Fruit fly (Drosophila melanogaster) whole organism, embryonic: ENCODE results near the gene Pex7.

ENCODE experiments used
- Adf1 ChIP-seq: fragments of 200-800 bp; sonication (Bioruptor generic); IDR thresholded peaks from 2 replicates; pipeline ENCODE4 v1.3.6; 2022; ENCODE audit warnings: missing biosample characterization, missing genetic modification characterization
- CG10209 ChIP-seq: fragments of 200-800 bp; sonication (Bioruptor generic); optimal IDR thresholded peaks from 3 replicates; lab custom pipeline; 2017; ENCODE audit warnings: missing biosample characterization, mild to moderate bottlenecking, missing genetic modification characterization, missing genetic modification reagents
- CG10366 ChIP-seq: fragments of 200-800 bp; sonication (Bioruptor generic); IDR thresholded peaks from 2 replicates; pipeline ENCODE4 v1.3.6; 2022; ENCODE audit warnings: missing biosample characterization, missing genetic modification characterization
- CG12659 ChIP-seq: fragments of 200-800 bp; sonication (Bioruptor generic); optimal IDR thresholded peaks from 3 replicates; lab custom pipeline; 2017; ENCODE audit warnings: mild to moderate bottlenecking, missing biosample characterization, missing genetic modification reagents, missing genetic modification characterization
- CG13894 ChIP-seq: fragments of 200-800 bp; sonication (Bioruptor generic); optimal IDR thresholded peaks from 3 replicates; lab custom pipeline; 2018; ENCODE audit warnings: missing biosample characterization, mild to moderate bottlenecking, missing genetic modification characterization, moderate library complexity
- CG15073 ChIP-seq: fragments of 200-800 bp; sonication (Bioruptor generic); optimal IDR thresholded peaks from 2 replicates; lab custom pipeline; 2016; ENCODE audit warnings: missing biosample characterization, missing genetic modification characterization
- CG15479 ChIP-seq: fragments of 200-800 bp; sonication (Bioruptor generic); optimal IDR thresholded peaks from 3 replicates; lab custom pipeline; 2019; ENCODE audit warnings: missing biosample characterization, mild to moderate bottlenecking, missing genetic modification characterization, moderate library complexity
- CG17612 ChIP-seq: fragments of 200-800 bp; sonication (Bioruptor generic); IDR thresholded peaks from 2 replicates; pipeline ENCODE4 v1.3.6; 2022; ENCODE audit warnings: missing biosample characterization, missing genetic modification characterization
- CG18476 ChIP-seq: fragments of 200-800 bp; sonication (Bioruptor generic); optimal IDR thresholded peaks from 2 replicates; lab custom pipeline; 2016; ENCODE audit warnings: missing biosample characterization, mild to moderate bottlenecking, missing genetic modification characterization
- CG2129 ChIP-seq: fragments of 200-800 bp; sonication (Bioruptor generic); IDR thresholded peaks from 2 replicates; pipeline ENCODE4 v1.3.6; 2022; ENCODE audit warnings: missing biosample characterization, missing genetic modification characterization; ENCODE audit not compliant: partially characterized antibody
- CG33213 ChIP-seq: fragments of 200-800 bp; sonication (Bioruptor generic); optimal IDR thresholded peaks from 3 replicates; lab custom pipeline; 2016; ENCODE audit warnings: missing biosample characterization, missing genetic modification characterization
- CG3407 ChIP-seq: fragments of 200-800 bp; sonication (Bioruptor generic); optimal IDR thresholded peaks from 2 replicates; lab custom pipeline; 2018; ENCODE audit warnings: missing biosample characterization, mild to moderate bottlenecking, missing genetic modification characterization
- CG34376 ChIP-seq: fragments of 200-800 bp; sonication (Bioruptor generic); optimal IDR thresholded peaks from 2 replicates; lab custom pipeline; 2018; ENCODE audit warnings: missing biosample characterization, mild to moderate bottlenecking, missing genetic modification characterization
- CG3995 ChIP-seq: fragments of 200-800 bp; sonication (Bioruptor generic); optimal IDR thresholded peaks from 3 replicates; lab custom pipeline; 2016; ENCODE audit warnings: missing biosample characterization, missing genetic modification characterization
- CG6254 ChIP-seq: fragments of 200-800 bp; sonication (Bioruptor generic); optimal IDR thresholded peaks from 3 replicates; lab custom pipeline; 2017; ENCODE audit warnings: mild to moderate bottlenecking, missing biosample characterization, missing genetic modification reagents, missing genetic modification characterization
- CG6813 ChIP-seq: fragments of 200-800 bp; sonication (Bioruptor generic); optimal IDR thresholded peaks from 2 replicates; lab custom pipeline; 2017; ENCODE audit warnings: missing biosample characterization, missing genetic modification characterization, mild to moderate bottlenecking, moderate library complexity, missing genetic modification reagents
- CG7745 ChIP-seq: fragments of 200-800 bp; sonication (Bioruptor generic); optimal IDR thresholded peaks from 2 replicates; lab custom pipeline; 2018; ENCODE audit warnings: missing biosample characterization, mild to moderate bottlenecking, missing genetic modification characterization, moderate library complexity
- CG8944 ChIP-seq: fragments of 200-800 bp; sonication (Bioruptor generic); optimal IDR thresholded peaks from 3 replicates; lab custom pipeline; 2016; ENCODE audit warnings: missing biosample characterization, missing genetic modification characterization
- CG9215 ChIP-seq: fragments of 200-800 bp; sonication (Bioruptor generic); IDR thresholded peaks from 2 replicates; pipeline ENCODE4 v1.3.6; 2022; ENCODE audit warnings: missing biosample characterization, missing genetic modification characterization
- Hey ChIP-seq: fragments of 200-800 bp; sonication (Bioruptor generic); optimal IDR thresholded peaks from 3 replicates; lab custom pipeline; 2018; ENCODE audit warnings: missing biosample characterization, mild to moderate bottlenecking, missing genetic modification characterization
- Hr39 ChIP-seq: fragments of >200 bp; optimal IDR thresholded peaks from 2 replicates; lab custom pipeline; 2017
- Mrtf ChIP-seq: fragments of 200-800 bp; sonication (Bioruptor generic); IDR thresholded peaks from 3 replicates; pipeline ENCODE4 v1.3.6; 2022; ENCODE audit warnings: missing biosample characterization, missing genetic modification characterization
- Neu2 ChIP-seq: fragments of 200-800 bp; sonication (Bioruptor generic); optimal IDR thresholded peaks from 3 replicates; lab custom pipeline; 2016; ENCODE audit warnings: missing biosample characterization, missing genetic modification characterization, borderline replicate concordance
- NfI ChIP-seq: fragments of 200-800 bp; sonication (Bioruptor generic); optimal IDR thresholded peaks from 3 replicates; lab custom pipeline; 2018; ENCODE audit warnings: missing biosample characterization, mild to moderate bottlenecking, missing genetic modification characterization, moderate library complexity
- Opbp ChIP-seq: fragments of 200-800 bp; sonication (Bioruptor generic); IDR thresholded peaks from 3 replicates; pipeline ENCODE4 v1.3.6; 2022; ENCODE audit warnings: missing biosample characterization, missing genetic modification characterization; ENCODE audit not compliant: partially characterized antibody
- PHDP ChIP-seq: fragments of 200-800 bp; sonication (Bioruptor generic); optimal IDR thresholded peaks from 3 replicates; lab custom pipeline; 2018; ENCODE audit warnings: missing biosample characterization, mild to moderate bottlenecking, missing genetic modification characterization, moderate library complexity
- Poxn ChIP-seq: fragments of 200-800 bp; sonication (Bioruptor generic); IDR thresholded peaks from 2 replicates; pipeline ENCODE4 v1.3.6; 2022; ENCODE audit warnings: missing biosample characterization, missing genetic modification characterization
- Tbp ChIP-seq: fragments of >200 bp; optimal IDR thresholded peaks from 2 replicates; lab custom pipeline; 2018; ENCODE audit warnings: missing biosample characterization, missing genetic modification characterization
- Usf ChIP-seq: fragments of 200-800 bp; sonication (Bioruptor generic); optimal IDR thresholded peaks from 2 replicates; lab custom pipeline; 2017; ENCODE audit warnings: missing genotype, missing biosample characterization, missing genetic modification characterization
- amos ChIP-seq: fragments of 200-800 bp; sonication (Bioruptor generic); IDR thresholded peaks from 2 replicates; pipeline ENCODE4 v1.3.6; 2022; ENCODE audit warnings: missing biosample characterization, missing genetic modification characterization; ENCODE audit not compliant: partially characterized antibody
- bbx ChIP-seq: fragments of 200-800 bp; sonication (Bioruptor generic); IDR thresholded peaks from 2 replicates; pipeline ENCODE4 v1.3.6; 2022; ENCODE audit warnings: missing biosample characterization, missing genetic modification characterization; ENCODE audit not compliant: partially characterized antibody
- ems ChIP-seq: fragments of 200-800 bp; sonication (Bioruptor generic); optimal IDR thresholded peaks from 3 replicates; lab custom pipeline; 2016; ENCODE audit warnings: missing biosample characterization, missing genetic modification characterization
- fu2 ChIP-seq: fragments of 200-800 bp; sonication (Bioruptor generic); optimal IDR thresholded peaks from 2 replicates; lab custom pipeline; 2016; ENCODE audit warnings: missing biosample characterization, missing genetic modification characterization
- gem ChIP-seq: fragments of 200-800 bp; sonication (Bioruptor generic); optimal IDR thresholded peaks from 2 replicates; lab custom pipeline; 2019; ENCODE audit warnings: missing biosample characterization, mild to moderate bottlenecking, missing genetic modification characterization, moderate library complexity
- grau ChIP-seq: fragments of 200-800 bp; optimal IDR thresholded peaks from 3 replicates; lab custom pipeline; 2019; ENCODE audit warnings: missing biosample characterization, mild to moderate bottlenecking, missing genetic modification characterization, moderate library complexity
- hth ChIP-seq: fragments of >200 bp; optimal IDR thresholded peaks from 2 replicates; lab custom pipeline; 2017; ENCODE audit warnings: inconsistent platforms
- kay ChIP-seq: fragments of 200-800 bp; sonication (Bioruptor generic); optimal IDR thresholded peaks from 2 replicates; lab custom pipeline; 2016; ENCODE audit warnings: missing biosample characterization, missing genetic modification characterization
- lola ChIP-seq, 3 experiments: fragments of >200 bp in 2 of 3; fragments of 200-800 bp in 1 of 3; sonication (Bioruptor generic) in 1 of 3; optimal IDR thresholded peaks; 2 replicates each; lab custom pipeline; 2017 to 2019; ENCODE audit warnings: missing biosample characterization in 3 of 3, missing genetic modification characterization in 3 of 3, mild to moderate bottlenecking in 1 of 3, moderate library complexity in 1 of 3
- maf-S ChIP-seq: fragments of 200-800 bp; sonication (Bioruptor generic); optimal IDR thresholded peaks from 2 replicates; lab custom pipeline; 2016; ENCODE audit warnings: missing biosample characterization, missing genetic modification characterization
- nerfin-1 ChIP-seq: fragments of 200-800 bp; sonication (Bioruptor generic); optimal IDR thresholded peaks from 3 replicates; lab custom pipeline; 2019; ENCODE audit warnings: missing biosample characterization, mild to moderate bottlenecking, missing genetic modification characterization, moderate library complexity
- pan ChIP-seq, 4 experiments: fragments of >200 bp in 3 of 4; fragments of 200-800 bp in 1 of 4; sonication (Bioruptor generic) in 1 of 4; optimal IDR thresholded peaks in 3 of 4; IDR thresholded peaks in 1 of 4; 2 replicates each; pipeline versions ENCODE4 v1.3.6 to Lab custom; 2017 to 2022; ENCODE audit warnings: missing biosample characterization in 2 of 4, missing genetic modification characterization in 2 of 4, mixed read lengths in 1 of 4
- sima ChIP-seq: fragments of 200-800 bp; sonication (Bioruptor generic); optimal IDR thresholded peaks from 2 replicates; lab custom pipeline; 2016; ENCODE audit warnings: missing biosample characterization, missing genetic modification characterization
- ssp ChIP-seq: fragments of 200-800 bp; sonication (Bioruptor generic); IDR thresholded peaks from 2 replicates; pipeline ENCODE4 v1.3.6; 2022; ENCODE audit warnings: missing biosample characterization, missing genetic modification characterization
- stwl ChIP-seq: fragments of 200-800 bp; sonication (Bioruptor generic); optimal IDR thresholded peaks from 3 replicates; lab custom pipeline; 2018; ENCODE audit warnings: missing biosample characterization, mild to moderate bottlenecking, missing genetic modification characterization, moderate library complexity
- tap ChIP-seq: fragments of 200-800 bp; optimal IDR thresholded peaks from 3 replicates; lab custom pipeline; 2019; ENCODE audit warnings: missing biosample characterization, mild to moderate bottlenecking, missing genetic modification characterization, moderate library complexity
- tio ChIP-seq: fragments of 200-800 bp; sonication (Bioruptor generic); optimal IDR thresholded peaks from 2 replicates; lab custom pipeline; 2017; ENCODE audit warnings: missing biosample characterization, missing genetic modification characterization, inconsistent platforms
- twi ChIP-seq: fragments of 200-800 bp; optimal IDR thresholded peaks from 2 replicates; lab custom pipeline; 2019; ENCODE audit warnings: missing biosample characterization, mild to moderate bottlenecking, missing genetic modification characterization, moderate library complexity
- tx ChIP-seq: fragments of 200-800 bp; sonication (Bioruptor generic); optimal IDR thresholded peaks from 2 replicates; lab custom pipeline; 2016; ENCODE audit warnings: missing biosample characterization, missing genetic modification characterization
- z ChIP-seq: fragments of 200-800 bp; sonication (Bioruptor generic); IDR thresholded peaks from 3 replicates; pipeline ENCODE4 v1.3.6; 2022; ENCODE audit warnings: missing biosample characterization, missing genetic modification characterization

The Pex7 gene

dm6 chr3L:8696487-8696954, 49.6 kb downstream of the Pex7 start (continued):
- TF ChIP-seq CG10366 (GFP tag; lab: Robert Waterston, UW) (peak; percentile 39; the same call in 1 of the 2 replicates), Hey (peak; percentile 99), nerfin-1 (tag; lab: Kevin White, UChicago) (peak; percentile 50), Mrtf (no peak), Adf1 (peak; percentile 94), tap (tag; lab: Kevin White, UChicago) (peak; percentile 28), CG12659 (GFP tag; lab: Kevin White, UChicago) (peak; percentile 71)

- TF ChIP-seq NfI (GFP tag; lab: Kevin White, UChicago) = no peak
- TF ChIP-seq CG8944 = no peak
- TF ChIP-seq Poxn (GFP tag; lab: Robert Waterston, UW) = no peak
- TF ChIP-seq twi (tag; lab: Kevin White, UChicago) = no peak
- no peak for TF ChIP-seq fu2 (GFP tag; lab: Kevin White, UChicago)
- TF ChIP-seq Tbp (GFP tag; lab: Kevin White, UChicago) = no peak
- TF ChIP-seq CG3407 (GFP tag; lab: Kevin White, UChicago) = no peak
- no peak for TF ChIP-seq Opbp (GFP tag; lab: Robert Waterston, UW)
- TF ChIP-seq Neu2 = no peak
- no peak for TF ChIP-seq tx
- TF ChIP-seq pan (optimal IDR thresholded peaks at IDR 0.05; lab: Kevin White, UChicago) = no peak
- no peak for TF ChIP-seq pan (GFP tag; optimal IDR thresholded peaks at IDR 0.05 in 1 of 2, IDR thresholded peaks at IDR 0.05 in 1 of 2)
- peak; percentile 54 for TF ChIP-seq CG13894 (tag; lab: Kevin White, UChicago)
- no peak for TF ChIP-seq bbx (GFP tag; lab: Robert Waterston, UW)
- TF ChIP-seq CG6813 = no peak
- no peak for TF ChIP-seq CG17612 (GFP tag; lab: Robert Waterston, UW)
- no peak for TF ChIP-seq stwl
- TF ChIP-seq CG15479 (GFP tag; lab: Kevin White, UChicago) = no peak
- no peak for TF ChIP-seq ems
- TF ChIP-seq Hr39 (lab: Kevin White, UChicago) = peak; percentile 15
- no peak for TF ChIP-seq CG6254 (GFP tag; lab: Kevin White, UChicago)
- peak; percentile 51 for TF ChIP-seq CG10209 (GFP tag; lab: Kevin White, UChicago)
- TF ChIP-seq kay = peak; percentile 81
- no peak for TF ChIP-seq gem (tag; lab: Kevin White, UChicago)
- TF ChIP-seq grau (tag; lab: Kevin White, UChicago) = no peak
- no peak for TF ChIP-seq CG9215 (GFP tag; lab: Robert Waterston, UW)
- no peak for TF ChIP-seq Usf (GFP tag; lab: Kevin White, UChicago)
- no peak for TF ChIP-seq hth (lab: Kevin White, UChicago)
- no peak for TF ChIP-seq CG3995 (GFP tag; lab: Kevin White, UChicago)
- no peak for TF ChIP-seq PHDP (tag; lab: Kevin White, UChicago)
- no peak for TF ChIP-seq sima (GFP tag; lab: Kevin White, UChicago)
- no peak for TF ChIP-seq CG15073 (GFP tag; lab: Kevin White, UChicago)
- no peak for TF ChIP-seq z (GFP tag; lab: Robert Waterston, UW)
- peak; percentile 39 for TF ChIP-seq Hey
- no peak for TF ChIP-seq ssp (GFP tag; lab: Robert Waterston, UW)
- no peak for TF ChIP-seq CG34376 (GFP tag; lab: Kevin White, UChicago)
- TF ChIP-seq lola (GFP tag; optimal IDR thresholded peaks at IDR 0.05; lab: Kevin White, UChicago) = no peak
- no peak for TF ChIP-seq CG33213 (GFP tag; lab: Kevin White, UChicago)
- peak; percentile 12; the same call in 1 of the 2 replicates for TF ChIP-seq amos (GFP tag; lab: Robert Waterston, UW)
- no peak for TF ChIP-seq maf-S (GFP tag; lab: Kevin White, UChicago)
- no peak for TF ChIP-seq CG7745
- TF ChIP-seq CG18476 = no peak
- no peak for TF ChIP-seq tio (GFP tag; lab: Kevin White, UChicago)
- TF ChIP-seq CG2129 = no peak
Measured at dm6 chr3L:8697862-8698261, 50.9 kb downstream of the Pex7 start.
